Worm (Caenorhabditis elegans): ENCODE results near the gene T22F7.4.

Gene T22F7.4

ce11 chrIII:526824-527223 is at the start of gene T22F7.4:
TSS of gene T22F7.4 (minus strand) at chrIII:526924.
- no peak for TF ChIP-seq unc-62 (GFP tag; optimal IDR thresholded peaks at IDR 0.05)

ce11 chrIII:568815-569214 is 42.1 kb upstream of the T22F7.4 start:
- TF ChIP-seq unc-62 (GFP tag; optimal IDR thresholded peaks at IDR 0.05) = no peak

- no peak for TF ChIP-seq unc-62 (GFP tag; optimal IDR thresholded peaks at IDR 0.05)
These were observed 38.1 kb upstream of the T22F7.4 start for ce11 chrIII:564786-565185.

- TF ChIP-seq unc-62 (GFP tag; optimal IDR thresholded peaks at IDR 0.05) = no peak
These were observed 37.0 kb upstream of the T22F7.4 start for ce11 chrIII:563755-564154.

- TF ChIP-seq unc-62 (GFP tag; optimal IDR thresholded peaks at IDR 0.05) = no peak
These were observed 32.1 kb upstream of the T22F7.4 start for ce11 chrIII:558832-559231.

ce11 chrIII:558083-558482 is 31.4 kb upstream of the T22F7.4 start:
- no peak for TF ChIP-seq unc-62 (GFP tag; optimal IDR thresholded peaks at IDR 0.05)

- no peak for TF ChIP-seq unc-62 (GFP tag; optimal IDR thresholded peaks at IDR 0.05)
These were observed 28.9 kb upstream of the T22F7.4 start, which contains the start of gene B0353.1 for ce11 chrIII:555650-556049. TSS of gene B0353.1 (plus strand) at chrIII:555950.

- no peak for TF ChIP-seq unc-62 (GFP tag; optimal IDR thresholded peaks at IDR 0.05)
These were observed 22.5 kb upstream of the T22F7.4 start for ce11 chrIII:549231-549630.

ce11 chrIII:547709-548108 is 21.0 kb upstream of the T22F7.4 start:
- TF ChIP-seq unc-62 (GFP tag; optimal IDR thresholded peaks at IDR 0.05) = no peak

ce11 chrIII:541766-542165 is 15.0 kb upstream of the T22F7.4 start, which contains the start of gene T22F7.1:
TSS of gene T22F7.1 (plus strand) at chrIII:542066.
- no peak for TF ChIP-seq unc-62 (GFP tag; optimal IDR thresholded peaks at IDR 0.05)

- TF ChIP-seq unc-62 (GFP tag; optimal IDR thresholded peaks at IDR 0.05) = no peak
These were observed 10.3 kb upstream of the T22F7.4 start for ce11 chrIII:537054-537453.

ce11 chrIII:535266-536107 is 8.8 kb upstream of the T22F7.4 start:
- no peak for TF ChIP-seq unc-62 (GFP tag; optimal IDR thresholded peaks at IDR 0.05)

- no peak for TF ChIP-seq unc-62 (GFP tag; optimal IDR thresholded peaks at IDR 0.05)
These were observed 5.4 kb upstream of the T22F7.4 start for ce11 chrIII:532152-532551.

- TF ChIP-seq unc-62 (GFP tag; optimal IDR thresholded peaks at IDR 0.05) = no peak
These were observed 4.2 kb upstream of the T22F7.4 start for ce11 chrIII:530899-531298.

ce11 chrIII:523944-524343 is 2.8 kb downstream of the T22F7.4 start, which contains the start of gene T22F7.3:
TSS of gene T22F7.3 (minus strand) at chrIII:524044.
- no peak for TF ChIP-seq unc-62 (GFP tag; optimal IDR thresholded peaks at IDR 0.05)

ce11 chrIII:513360-513759 is 13.4 kb downstream of the T22F7.4 start:
- no peak for TF ChIP-seq unc-62 (GFP tag; optimal IDR thresholded peaks at IDR 0.05)

ce11 chrIII:512117-512516 is 14.6 kb downstream of the T22F7.4 start, which contains the start of gene F30H5.3:
TSS of gene F30H5.3 (minus strand) at chrIII:512217.
- no peak for TF ChIP-seq unc-62 (GFP tag; optimal IDR thresholded peaks at IDR 0.05)
